Fruit fly (Drosophila melanogaster) whole organism, wandering third instar larva: ENCODE data around the gene Cyp4ac2.

Experiments used
- Abd-B ChIP-seq: fragments of >200 bp; optimal IDR thresholded peaks from 2 replicates; lab custom pipeline; 2017; ENCODE audit warnings: missing biosample characterization, missing genetic modification characterization
- CG32264 ChIP-seq: fragments of 200-800 bp; sonication (Bioruptor generic); optimal IDR thresholded peaks from 2 replicates; lab custom pipeline; 2016; ENCODE audit warnings: missing biosample characterization, missing genetic modification characterization
- Hnf4 ChIP-seq: fragments of 200-800 bp; sonication (Bioruptor generic); optimal IDR thresholded peaks from 2 replicates; lab custom pipeline; 2016; ENCODE audit warnings: missing biosample characterization, mild to moderate bottlenecking, missing genetic modification characterization
- N ChIP-seq: fragments of >200 bp; optimal IDR thresholded peaks from 2 replicates; lab custom pipeline; 2018; ENCODE audit warnings: missing biosample characterization, missing external identifiers, missing genetic modification characterization
- OdsH ChIP-seq: fragments of 200-800 bp; sonication (Bioruptor generic); optimal IDR thresholded peaks from 2 replicates; lab custom pipeline; 2016; ENCODE audit warnings: missing biosample characterization, mild to moderate bottlenecking, missing genetic modification characterization
- Vsx2 ChIP-seq: fragments of 200-300, 225-300 bp; sonication (Bioruptor generic); optimal IDR thresholded peaks from 2 replicates; lab custom pipeline; 2018; ENCODE audit warnings: missing biosample characterization, missing genetic modification characterization; ENCODE audit not compliant: partially characterized antibody
- br ChIP-seq: fragments of 200-800 bp; sonication (Bioruptor generic); optimal IDR thresholded peaks from 2 replicates; lab custom pipeline; 2016; ENCODE audit warnings: missing biosample characterization, missing genetic modification characterization
- fru ChIP-seq: fragments of 200-800 bp; sonication (Bioruptor generic); optimal IDR thresholded peaks from 3 replicates; lab custom pipeline; 2016; ENCODE audit warnings: missing biosample characterization, mild to moderate bottlenecking, missing genetic modification characterization
- sage ChIP-seq: fragments of 200-800 bp; sonication (Bioruptor generic); optimal IDR thresholded peaks from 2 replicates; lab custom pipeline; 2016; ENCODE audit warnings: missing biosample characterization, mild to moderate bottlenecking, missing genetic modification characterization
- tai ChIP-seq: sonication (Bioruptor generic); optimal IDR thresholded peaks from 2 replicates; lab custom pipeline; 2016; ENCODE audit warnings: missing biosample characterization, missing genetic modification characterization
- usp ChIP-seq: fragments of >200 bp; optimal IDR thresholded peaks from 2 replicates; lab custom pipeline; 2017; ENCODE audit warnings: missing biosample characterization, missing genetic modification characterization

- TF ChIP-seq CG32264 (GFP tag; lab: Kevin White, UChicago) (no peak), sage (no peak), N (GFP tag; lab: Kevin White, UChicago) (no peak), Vsx2 (GFP tag; lab: Kevin White, UChicago) (no peak), fru (GFP tag; lab: Kevin White, UChicago) (no peak), OdsH (GFP tag; lab: Kevin White, UChicago) (no peak), Hnf4 (no peak), Abd-B (GFP tag; lab: Kevin White, UChicago) (no peak), tai (GFP tag; lab: Kevin White, UChicago) (no peak), br (GFP tag; lab: Kevin White, UChicago) (no peak), usp (GFP tag; lab: Kevin White, UChicago) (no peak)
Measured at dm6 chr2L:5300237-5300668, 34.1 kb downstream of the Cyp4ac2 start.
